Fruit fly (Drosophila melanogaster) whole organism, pupa: ENCODE data around the gene NimA.

Experiments used
- CG13204 ChIP-seq: fragments of 200-800 bp; sonication (Bioruptor generic); optimal IDR thresholded peaks from 2 replicates; lab custom pipeline; 2018; ENCODE audit warnings: missing biosample characterization, mild to moderate bottlenecking, missing genetic modification characterization, moderate library complexity
- CG14655 ChIP-seq: fragments of 200-800 bp; sonication (Bioruptor generic); optimal IDR thresholded peaks from 3 replicates; lab custom pipeline; 2017; ENCODE audit warnings: mild to moderate bottlenecking, missing biosample characterization, missing genetic modification reagents, missing genetic modification characterization
- CG15710 ChIP-seq: fragments of 200-800 bp; sonication (Bioruptor generic); optimal IDR thresholded peaks from 2 replicates; lab custom pipeline; 2018; ENCODE audit warnings: missing biosample characterization, mild to moderate bottlenecking, missing genetic modification characterization, moderate library complexity
- CG4496 ChIP-seq: fragments of 200-800 bp; sonication (Bioruptor generic); IDR thresholded peaks from 3 replicates; pipeline ENCODE4 v1.3.6; 2022; ENCODE audit warnings: missing biosample characterization, missing genetic modification characterization
- CG8159 ChIP-seq: fragments of 200-800 bp; sonication (Bioruptor generic); optimal IDR thresholded peaks from 3 replicates; lab custom pipeline; 2018; ENCODE audit warnings: missing biosample characterization, mild to moderate bottlenecking, missing genetic modification characterization, moderate library complexity
- CG8301 ChIP-seq: fragments of 200-800 bp; sonication (Bioruptor generic); optimal IDR thresholded peaks from 2 replicates; lab custom pipeline; 2018; ENCODE audit warnings: missing biosample characterization, mild to moderate bottlenecking, missing genetic modification characterization
- EcR ChIP-seq: fragments of 200-800 bp; sonication (Bioruptor generic); optimal IDR thresholded peaks from 3 replicates; lab custom pipeline; 2019; ENCODE audit warnings: missing biosample characterization, missing genetic modification characterization, mild to moderate bottlenecking, moderate library complexity, missing genetic modification reagents
- Pif1A ChIP-seq: fragments of 200-800 bp; sonication (Bioruptor generic); optimal IDR thresholded peaks from 3 replicates; lab custom pipeline; 2016; ENCODE audit warnings: missing biosample characterization, missing genetic modification characterization
- Pif1B ChIP-seq: fragments of 200-800 bp; sonication (Bioruptor generic); optimal IDR thresholded peaks from 3 replicates; lab custom pipeline; 2016; ENCODE audit warnings: missing biosample characterization, missing genetic modification characterization
- Snoo ChIP-seq: fragments of 200-800 bp; sonication (Bioruptor generic); optimal IDR thresholded peaks from 3 replicates; lab custom pipeline; 2017; ENCODE audit warnings: missing biosample characterization, mild to moderate bottlenecking, missing genetic modification characterization, inconsistent platforms
- fd96Ca ChIP-seq: fragments of 200-800 bp; sonication (Bioruptor generic); IDR thresholded peaks from 3 replicates; pipeline ENCODE4 v1.3.6; 2022; ENCODE audit warnings: missing biosample characterization, missing genetic modification characterization
- rn ChIP-seq: fragments of 200-800 bp; sonication (Bioruptor generic); IDR thresholded peaks from 2 replicates; pipeline ENCODE4 v1.3.6; 2022; ENCODE audit warnings: missing biosample characterization, missing genetic modification characterization

DNA sequence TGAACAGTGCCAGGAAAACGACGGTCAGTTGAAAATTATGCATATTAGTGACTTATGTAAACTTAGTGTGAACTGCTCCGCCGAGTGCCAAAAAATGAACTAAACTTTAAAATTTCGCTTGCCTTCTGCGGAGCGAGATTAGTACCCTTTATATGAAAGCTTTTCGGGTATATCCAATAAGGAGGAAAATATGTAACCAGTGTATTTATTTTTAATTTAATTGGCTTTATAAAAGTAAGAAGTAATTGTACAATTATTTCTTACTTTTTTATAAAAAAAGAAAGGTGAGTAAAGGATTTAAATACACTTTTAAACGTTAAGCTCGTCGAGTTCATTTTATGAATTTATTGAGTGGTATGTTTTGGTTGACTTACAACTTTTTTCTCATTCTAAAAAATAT lies 15.5 kb downstream of the NimA start, which contains the start of gene He:
- TF ChIP-seq rn (GFP tag; lab: Robert Waterston, UW): no peak
- no peak for TF ChIP-seq EcR (GFP tag; lab: Kevin White, UChicago)
- no peak for TF ChIP-seq CG14655
- TF ChIP-seq CG4496: no peak
- no peak for TF ChIP-seq CG8301 (tag; lab: Kevin White, UChicago)
- no peak for TF ChIP-seq CG8159 (tag; lab: Kevin White, UChicago)
- TF ChIP-seq CG13204 (GFP tag; lab: Kevin White, UChicago): no peak
- TF ChIP-seq Pif1B (GFP tag; lab: Kevin White, UChicago): no peak
- TF ChIP-seq Pif1A: no peak
- no peak for TF ChIP-seq fd96Ca (GFP tag; lab: Robert Waterston, UW)
- TF ChIP-seq Snoo: no peak
- TF ChIP-seq CG15710: no peak
